Worm (Caenorhabditis elegans) whole organism, L3 larva: ENCODE results near the gene lgc-11.

Experiments
- aly-2 ChIP-seq: fragments of 150-350 bp; optimal IDR thresholded peaks from 2 replicates; lab custom pipeline; 2014; ENCODE audit warnings: missing biosample characterization, missing genetic modification characterization
- ama-1 ChIP-seq: fragments of 150-350 bp; optimal IDR thresholded peaks from 2 replicates; lab custom pipeline; 2018
- fkh-2 ChIP-seq: fragments of 150-350 bp; optimal IDR thresholded peaks from 2 replicates; lab custom pipeline; 2014; ENCODE audit warnings: missing biosample characterization, missing genetic modification reagents, missing genetic modification characterization
- fos-1 ChIP-seq: fragments of 150-350 bp; optimal IDR thresholded peaks from 2 replicates; lab custom pipeline; 2014; ENCODE audit warnings: missing biosample characterization, missing genetic modification characterization
- jun-1 ChIP-seq: fragments of 150-350 bp; optimal IDR thresholded peaks from 2 replicates; lab custom pipeline; 2014; ENCODE audit warnings: missing biosample characterization, missing genetic modification reagents, missing genetic modification characterization
- mml-1 ChIP-seq: fragments of 150-350 bp; sonication (generic microtip); optimal IDR thresholded peaks from 3 replicates; lab custom pipeline; 2014; ENCODE audit warnings: missing biosample characterization, missing genetic modification characterization
- nhr-11 ChIP-seq: fragments of 150-350 bp; optimal IDR thresholded peaks from 2 replicates; lab custom pipeline; 2014; ENCODE audit warnings: missing biosample characterization, missing genetic modification characterization
- nhr-237 ChIP-seq: fragments of 150-350 bp; optimal IDR thresholded peaks from 2 replicates; lab custom pipeline; 2014; ENCODE audit warnings: missing biosample characterization, missing genetic modification characterization
- pqm-1 ChIP-seq: fragments of 150-350 bp; optimal IDR thresholded peaks from 2 replicates; lab custom pipeline; 2017; ENCODE audit warnings: missing biosample characterization, missing genetic modification characterization, inconsistent platforms
- skn-1 ChIP-seq: fragments of 150-350 bp; optimal IDR thresholded peaks from 2 replicates; lab custom pipeline; 2014; ENCODE audit warnings: missing biosample characterization, missing genetic modification characterization
- unc-39 ChIP-seq: sonication (generic microtip); optimal IDR thresholded peaks from 4 replicates; lab custom pipeline; 2017; ENCODE audit warnings: missing biosample characterization, missing genetic modification characterization
- unc-62 ChIP-seq: fragments of 150-350 bp; sonication (generic microtip); optimal IDR thresholded peaks from 4 replicates; lab custom pipeline; 2014; ENCODE audit warnings: missing biosample characterization, missing genetic modification reagents, missing genetic modification characterization
- ztf-11 ChIP-seq: fragments of 150-350 bp; optimal IDR thresholded peaks from 2 replicates; lab custom pipeline; 2014; ENCODE audit warnings: missing biosample characterization, missing genetic modification characterization

- no peak for TF ChIP-seq ztf-11 (tag; lab: Kevin White, UChicago)
- no peak for TF ChIP-seq fos-1 (tag; lab: Kevin White, UChicago)
- TF ChIP-seq unc-39 (tag; lab: Kevin White, UChicago): no peak
- no peak for TF ChIP-seq skn-1 (tag; lab: Kevin White, UChicago)
- no peak for TF ChIP-seq ama-1 (lab: Kevin White, UChicago)
- no peak for TF ChIP-seq nhr-11 (tag; lab: Kevin White, UChicago)
- TF ChIP-seq fkh-2: no peak
- no peak for TF ChIP-seq jun-1
- no peak for TF ChIP-seq nhr-237 (tag; lab: Kevin White, UChicago)
- no peak for TF ChIP-seq mml-1
- no peak for TF ChIP-seq pqm-1 (tag; lab: Kevin White, UChicago)
- TF ChIP-seq aly-2 (tag; lab: Kevin White, UChicago): no peak
- no peak for TF ChIP-seq unc-62 (GFP tag; lab: Kevin White, UChicago)
These were observed 6.3 kb upstream of the lgc-11 start for ce11 chrX:7512714-7513113.
